Worm (Caenorhabditis elegans): ENCODE measurements around the gene arp-1.

ce11 chrII:15148442-15148841 lies 28.3 kb downstream of the arp-1 start:
- no peak for TF ChIP-seq unc-3 (GFP tag; conservative IDR thresholded peaks at IDR 0.05)
- TF ChIP-seq unc-3 (tag; optimal IDR thresholded peaks at IDR 0.05), result no peak
- no peak for TF ChIP-seq F13H6.1 (tag; optimal IDR thresholded peaks at IDR 0.05)
